Worm (Caenorhabditis elegans): ENCODE results near the gene cisd-1.

DNA sequence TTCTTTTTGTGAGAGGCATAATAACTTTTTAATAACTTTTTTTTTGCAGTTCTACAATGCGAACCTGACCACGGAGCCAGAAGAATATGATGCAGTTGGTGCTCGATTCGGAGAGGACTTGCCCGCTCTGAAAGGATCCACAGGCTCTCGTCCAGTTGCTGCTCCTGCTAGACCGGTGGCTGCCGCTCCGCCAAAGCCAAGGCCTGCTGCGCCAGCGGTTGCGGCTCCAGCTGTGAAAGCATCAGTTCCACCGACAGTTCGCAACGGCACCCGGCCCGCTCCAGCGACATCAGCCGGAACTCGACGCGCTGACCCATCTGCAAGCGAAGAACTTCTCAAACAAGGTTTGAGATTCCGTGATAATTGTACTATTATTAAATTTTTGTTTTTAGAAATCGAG, 26.3 kb downstream of the cisd-1 start:
- TF ChIP-seq rnt-1 (tag; optimal IDR thresholded peaks at IDR 0.05) (no peak), unc-98 (GFP tag; IDR thresholded peaks at IDR 0.05) (no peak), lsy-2 (tag; optimal IDR thresholded peaks at IDR 0.05) (no peak), snpc-4 (tag; optimal IDR thresholded peaks at IDR 0.05) (no peak), skn-1 (tag; optimal IDR thresholded peaks at IDR 0.05) (no peak), unc-130 (tag; optimal IDR thresholded peaks at IDR 0.05) (no peak), elt-3 (tag; optimal IDR thresholded peaks at IDR 0.05) (no peak), dpl-1 (GFP tag; optimal IDR thresholded peaks at IDR 0.05) (no peak), hlh-4 (tag; optimal IDR thresholded peaks at IDR 0.05) (no peak), lin-39 (tag; optimal IDR thresholded peaks at IDR 0.05) (no peak), zag-1 (tag; optimal IDR thresholded peaks at IDR 0.05) (no peak)
